Worm (Caenorhabditis elegans) whole organism, L3 larva: Measurements from ENCODE around the gene H10E21.1.
A peak's percentile ranks its signal among the peaks of the same experiment; 100 is the strongest.

Experiments used
- R02D3.7 ChIP-seq: fragments of 150-350 bp; optimal IDR thresholded peaks from 2 replicates; lab custom pipeline; 2014; ENCODE audit warnings: missing biosample characterization, missing genetic modification characterization
- ZK546.5 ChIP-seq: sonication (generic microtip); optimal IDR thresholded peaks from 2 replicates; lab custom pipeline; 2017; ENCODE audit warnings: missing biosample characterization, missing genetic modification characterization
- ama-1 ChIP-seq: fragments of 150-350 bp; optimal IDR thresholded peaks from 2 replicates; lab custom pipeline; 2018
- ceh-16 ChIP-seq: sonication (generic microtip); optimal IDR thresholded peaks from 2 replicates; lab custom pipeline; 2017; ENCODE audit warnings: missing biosample characterization, missing genetic modification characterization
- ceh-82 ChIP-seq: fragments of 150-350 bp; optimal IDR thresholded peaks from 2 replicates; lab custom pipeline; 2014; ENCODE audit warnings: missing biosample characterization, missing genetic modification characterization
- ceh-9 ChIP-seq: sonication (generic microtip); optimal IDR thresholded peaks from 2 replicates; lab custom pipeline; 2018; ENCODE audit warnings: missing biosample characterization, missing genetic modification characterization
- daf-12 ChIP-seq: fragments of 150-350 bp; optimal IDR thresholded peaks from 2 replicates; lab custom pipeline; 2014; ENCODE audit warnings: missing biosample characterization, missing genetic modification reagents, missing genetic modification characterization
- egl-27 ChIP-seq: sonication (generic microtip); optimal IDR thresholded peaks from 4 replicates; lab custom pipeline; 2017; ENCODE audit warnings: missing biosample characterization, missing genetic modification reagents, missing genetic modification characterization
- egl-5 ChIP-seq: fragments of 150-350 bp; optimal IDR thresholded peaks from 2 replicates; lab custom pipeline; 2017; ENCODE audit warnings: missing biosample characterization, missing genetic modification reagents, missing genetic modification characterization, inconsistent platforms
- elt-1 ChIP-seq: fragments of 150-350 bp; optimal IDR thresholded peaks from 2 replicates; lab custom pipeline; 2014; ENCODE audit warnings: missing biosample characterization, missing genetic modification characterization
- elt-2 ChIP-seq: sonication (generic microtip); optimal IDR thresholded peaks from 2 replicates; lab custom pipeline; 2016; ENCODE audit warnings: missing genetic modification reagents, mild to moderate bottlenecking, missing genetic modification characterization, missing compliant biosample characterization
- elt-3 ChIP-seq, 3 experiments: fragments of 150-350 bp in 1 of 3; sonication (generic microtip) in 2 of 3; optimal IDR thresholded peaks; 2 replicates in 2 of 3; 4 replicates in 1 of 3; lab custom pipeline; 2014 to 2017; ENCODE audit warnings: missing biosample characterization in 3 of 3, missing genetic modification characterization in 3 of 3
- fkh-10 ChIP-seq: sonication (generic microtip); optimal IDR thresholded peaks from 2 replicates; lab custom pipeline; 2017; ENCODE audit warnings: missing biosample characterization, missing genetic modification reagents, missing genetic modification characterization
- fkh-2 ChIP-seq: fragments of 150-350 bp; optimal IDR thresholded peaks from 2 replicates; lab custom pipeline; 2014; ENCODE audit warnings: missing biosample characterization, missing genetic modification reagents, missing genetic modification characterization
- fos-1 ChIP-seq: fragments of 150-350 bp; optimal IDR thresholded peaks from 2 replicates; lab custom pipeline; 2014; ENCODE audit warnings: missing biosample characterization, missing genetic modification characterization
- hmg-11 ChIP-seq: sonication (generic microtip); optimal IDR thresholded peaks from 2 replicates; lab custom pipeline; 2016; ENCODE audit warnings: missing genetic modification characterization, missing compliant biosample characterization
- jun-1 ChIP-seq: fragments of 150-350 bp; optimal IDR thresholded peaks from 2 replicates; lab custom pipeline; 2014; ENCODE audit warnings: missing biosample characterization, missing genetic modification reagents, missing genetic modification characterization
- lin-15B ChIP-seq: fragments of 150-350 bp; optimal IDR thresholded peaks from 2 replicates; lab custom pipeline; 2014; ENCODE audit warnings: missing biosample characterization, missing genetic modification characterization
- lin-39 ChIP-seq: fragments of 150-350 bp; optimal IDR thresholded peaks from 2 replicates; lab custom pipeline; 2018; ENCODE audit warnings: missing biosample characterization, missing genetic modification reagents, missing genetic modification characterization
- mdl-1 ChIP-seq: fragments of 150-350 bp; optimal IDR thresholded peaks from 2 replicates; lab custom pipeline; 2014; ENCODE audit warnings: missing biosample characterization, missing genetic modification characterization
- mml-1 ChIP-seq: fragments of 150-350 bp; sonication (generic microtip); optimal IDR thresholded peaks from 3 replicates; lab custom pipeline; 2014; ENCODE audit warnings: missing biosample characterization, missing genetic modification characterization
- nfya-1 ChIP-seq: sonication (generic microtip); optimal IDR thresholded peaks from 2 replicates; lab custom pipeline; 2017; ENCODE audit warnings: missing genetic modification characterization, mild to moderate bottlenecking, missing compliant biosample characterization, antibody characterized with exemption, moderate library complexity; ENCODE audit not compliant: insufficient read depth
- nhr-11 ChIP-seq: fragments of 150-350 bp; optimal IDR thresholded peaks from 2 replicates; lab custom pipeline; 2014; ENCODE audit warnings: missing biosample characterization, missing genetic modification characterization
- nhr-23 ChIP-seq: fragments of 150-350 bp; optimal IDR thresholded peaks from 2 replicates; lab custom pipeline; 2014; ENCODE audit warnings: missing biosample characterization, missing genetic modification reagents, missing genetic modification characterization
- nhr-25 ChIP-seq: sonication (generic microtip); optimal IDR thresholded peaks from 2 replicates; lab custom pipeline; 2017; ENCODE audit warnings: missing biosample characterization, missing genetic modification characterization
- nhr-28 ChIP-seq: fragments of 150-350 bp; optimal IDR thresholded peaks from 2 replicates; lab custom pipeline; 2014; ENCODE audit warnings: missing biosample characterization, missing genetic modification characterization
- nhr-76 ChIP-seq: fragments of 150-350 bp; sonication (generic microtip); optimal IDR thresholded peaks from 5 replicates; lab custom pipeline; 2014; ENCODE audit warnings: missing biosample characterization, missing genetic modification characterization
- pqm-1 ChIP-seq: fragments of 150-350 bp; optimal IDR thresholded peaks from 2 replicates; lab custom pipeline; 2017; ENCODE audit warnings: missing biosample characterization, missing genetic modification characterization, inconsistent platforms
- sea-2 ChIP-seq: fragments of 150-350 bp; sonication (generic microtip); optimal IDR thresholded peaks from 4 replicates; lab custom pipeline; 2014; ENCODE audit warnings: missing biosample characterization, missing genetic modification reagents, missing genetic modification characterization
- skn-1 ChIP-seq: fragments of 150-350 bp; optimal IDR thresholded peaks from 2 replicates; lab custom pipeline; 2014; ENCODE audit warnings: missing biosample characterization, missing genetic modification characterization
- snpc-4 ChIP-seq: fragments of 150-350 bp; optimal IDR thresholded peaks from 2 replicates; lab custom pipeline; 2014; ENCODE audit warnings: missing biosample characterization, missing genetic modification characterization
- unc-62 ChIP-seq: fragments of 150-350 bp; sonication (generic microtip); optimal IDR thresholded peaks from 4 replicates; lab custom pipeline; 2014; ENCODE audit warnings: missing biosample characterization, missing genetic modification reagents, missing genetic modification characterization
- zag-1 ChIP-seq: fragments of 150-350 bp; optimal IDR thresholded peaks from 2 replicates; lab custom pipeline; 2014; ENCODE audit warnings: missing biosample characterization, missing genetic modification characterization
- ztf-11 ChIP-seq: fragments of 150-350 bp; optimal IDR thresholded peaks from 2 replicates; lab custom pipeline; 2014; ENCODE audit warnings: missing biosample characterization, missing genetic modification characterization
- ztf-4 ChIP-seq: fragments of 150-350 bp; optimal IDR thresholded peaks from 2 replicates; lab custom pipeline; 2014; ENCODE audit warnings: missing biosample characterization, missing genetic modification characterization

Gene H10E21.1

DNA sequence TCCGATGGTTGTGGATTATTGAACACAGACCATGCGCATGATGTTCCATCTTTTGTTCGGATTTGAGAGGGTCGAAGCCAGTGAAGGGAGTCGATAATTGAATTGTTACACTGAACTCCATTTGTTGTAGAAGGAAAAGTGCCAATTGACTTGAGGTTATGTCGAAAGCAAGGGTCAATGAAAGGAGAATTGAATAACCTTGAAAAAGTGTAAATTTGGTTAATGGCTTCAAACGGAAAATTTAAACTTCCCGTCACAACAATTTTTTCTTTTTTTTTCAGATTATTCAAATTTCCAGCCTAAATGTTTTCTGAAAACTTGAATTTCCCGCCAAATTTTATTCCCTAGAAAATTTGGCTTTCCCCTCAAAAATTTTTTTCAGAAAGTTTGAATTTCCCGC, 22.5 kb downstream of the H10E21.1 start, which contains the start of gene clp-10:
TSS of gene clp-10 (minus strand) at position 101 of the 400 bp plus-strand sequence.
- TF ChIP-seq unc-62 (GFP tag; lab: Kevin White, UChicago): no peak
- TF ChIP-seq ztf-11 (tag; lab: Kevin White, UChicago): no peak
- TF ChIP-seq elt-2 (tag; lab: Kevin White, UChicago): no peak
- TF ChIP-seq nhr-11 (tag; lab: Kevin White, UChicago): no peak
- no peak for TF ChIP-seq skn-1 (tag; lab: Kevin White, UChicago)
- no peak for TF ChIP-seq egl-5 (tag; lab: Kevin White, UChicago)
- no peak for TF ChIP-seq ceh-9 (tag; lab: Kevin White, UChicago)
- TF ChIP-seq ZK546.5 (tag; lab: Kevin White, UChicago): no peak
- TF ChIP-seq lin-39 (tag; lab: Kevin White, UChicago): no peak
- TF ChIP-seq nfya-1 (tag; lab: Kevin White, UChicago): no peak
- TF ChIP-seq elt-3 (tag; optimal IDR thresholded peaks at IDR 0.05; lab: Kevin White, UChicago): no peak
- TF ChIP-seq ceh-16 (tag; lab: Kevin White, UChicago): no peak
- TF ChIP-seq, all 47 proteins: peak for 0

DNA sequence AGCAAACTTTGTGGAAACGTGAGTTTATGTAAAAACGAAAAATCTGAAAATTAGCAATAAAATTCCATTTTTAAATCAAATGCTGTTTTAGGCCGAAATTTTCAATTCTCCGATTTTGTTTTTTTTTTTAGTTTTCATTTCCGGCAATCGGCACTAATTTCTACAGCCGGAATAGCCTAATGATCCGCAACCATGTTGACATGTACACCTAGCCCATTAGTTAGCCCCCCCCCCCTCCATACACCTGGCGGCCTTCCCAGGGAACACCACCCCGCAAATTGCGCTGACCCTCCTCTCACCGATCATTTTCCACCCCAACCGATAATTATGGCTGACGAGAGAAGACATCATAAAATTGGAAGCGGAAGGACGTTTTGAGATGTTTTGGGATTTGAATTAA, 23.9 kb downstream of the H10E21.1 start:
- TF ChIP-seq nhr-23 (peak; percentile 25), elt-1 (tag; lab: Kevin White, UChicago) (no peak)

DNA sequence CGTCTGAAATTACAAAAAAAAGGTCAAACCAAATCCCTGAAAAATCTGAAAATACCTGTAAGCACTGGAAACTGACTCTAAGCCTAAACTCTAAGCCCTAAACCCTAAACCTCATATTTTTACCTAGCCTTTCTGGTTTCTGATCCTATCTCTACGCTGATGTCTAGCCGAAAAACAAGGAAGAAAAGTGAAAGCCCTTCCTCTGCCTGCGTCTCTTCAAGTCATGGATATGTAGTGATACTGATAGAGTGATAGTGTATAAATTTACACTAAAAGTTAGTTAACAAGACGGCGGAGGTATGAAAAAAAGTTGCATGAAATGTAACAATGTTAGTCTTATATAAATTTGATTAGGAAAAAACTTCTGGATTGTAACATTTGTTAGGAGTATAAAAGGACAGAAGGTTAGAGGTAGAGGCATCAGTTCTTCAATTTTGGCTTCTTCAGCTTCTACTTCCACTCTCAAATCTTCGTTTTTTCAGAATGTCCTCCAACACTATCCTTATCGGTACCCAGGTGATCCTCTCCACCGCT, 25.1 kb downstream of the H10E21.1 start, which contains the start of gene col-88:
TSS of gene col-88 (plus strand) at position 484 of the 534 bp plus-strand sequence.
- peak; percentile 31 for TF ChIP-seq nhr-23
- no peak for TF ChIP-seq R02D3.7 (tag; lab: Kevin White, UChicago)

DNA sequence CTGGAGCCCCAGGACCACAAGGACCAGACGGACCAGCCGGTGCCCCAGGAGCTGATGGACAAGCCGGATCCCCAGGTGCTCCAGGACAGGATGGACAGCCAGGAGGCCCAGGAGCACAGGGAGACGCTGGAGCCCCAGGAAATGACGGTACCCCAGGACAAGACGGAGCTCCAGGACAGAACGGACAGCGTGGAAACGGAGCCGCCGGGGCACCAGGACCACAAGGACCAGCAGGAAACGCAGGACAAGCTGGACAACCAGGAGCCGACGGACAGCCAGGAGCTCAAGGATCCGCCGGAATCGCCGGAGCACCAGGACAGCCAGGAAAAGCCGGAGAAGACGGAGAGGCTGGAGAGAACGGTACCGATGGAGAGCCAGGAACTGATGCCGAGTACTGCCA, 25.9 kb downstream of the H10E21.1 start:
- no peak for TF ChIP-seq lin-15B (tag; lab: Kevin White, UChicago)

DNA sequence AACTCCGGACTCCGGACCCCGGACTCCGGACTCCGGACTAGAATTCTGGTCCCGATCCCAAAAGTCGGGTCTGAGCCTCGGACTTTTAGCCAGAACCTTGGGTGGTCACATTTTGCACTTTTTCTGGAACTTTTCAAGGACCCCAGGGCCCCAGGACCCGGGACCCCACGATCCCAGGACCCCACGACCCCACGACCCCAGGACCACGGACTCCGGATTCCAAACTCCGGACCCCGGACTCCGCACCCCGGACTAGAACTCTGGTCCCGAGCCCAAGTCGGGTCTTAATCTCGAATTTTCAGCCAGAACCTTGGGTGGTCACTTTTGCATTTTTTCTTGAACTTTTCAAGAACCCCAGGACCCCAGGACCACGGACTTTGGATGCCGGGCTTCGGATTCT, 27.2 kb downstream of the H10E21.1 start:
- TF ChIP-seq mdl-1 (tag; lab: Kevin White, UChicago) (no peak), ceh-9 (tag; lab: Kevin White, UChicago) (no peak), ama-1 (lab: Kevin White, UChicago) (no peak), nhr-23 (no peak)

DNA sequence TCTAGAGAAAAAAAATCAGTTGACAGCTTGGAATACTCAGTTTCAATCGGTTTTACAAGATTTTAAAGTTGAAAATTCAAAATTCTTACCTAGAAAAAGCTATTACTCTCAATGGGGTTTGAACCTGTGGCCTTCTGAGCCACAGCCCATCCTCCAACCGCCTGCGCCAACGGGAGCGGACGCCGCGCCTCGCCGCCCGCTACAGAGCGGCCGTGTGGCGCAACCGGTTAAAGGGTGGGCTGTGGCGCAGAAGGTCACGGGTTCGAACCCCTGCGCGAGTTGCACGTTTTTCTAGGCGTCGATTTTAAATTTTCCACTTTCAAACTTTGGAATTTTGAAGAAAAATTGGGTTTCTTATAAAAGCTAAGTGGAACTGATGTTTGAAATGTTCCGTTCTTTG, 32.8 kb downstream of the H10E21.1 start:
- TF ChIP-seq egl-5 (tag; lab: Kevin White, UChicago): no peak
- no peak for TF ChIP-seq skn-1 (tag; lab: Kevin White, UChicago)
- TF ChIP-seq elt-3 (tag; optimal IDR thresholded peaks at IDR 0.05; lab: Kevin White, UChicago): no peak
- TF ChIP-seq fos-1 (tag; lab: Kevin White, UChicago): no peak
- no peak for TF ChIP-seq hmg-11
- no peak for TF ChIP-seq ceh-82 (tag; lab: Kevin White, UChicago)

DNA sequence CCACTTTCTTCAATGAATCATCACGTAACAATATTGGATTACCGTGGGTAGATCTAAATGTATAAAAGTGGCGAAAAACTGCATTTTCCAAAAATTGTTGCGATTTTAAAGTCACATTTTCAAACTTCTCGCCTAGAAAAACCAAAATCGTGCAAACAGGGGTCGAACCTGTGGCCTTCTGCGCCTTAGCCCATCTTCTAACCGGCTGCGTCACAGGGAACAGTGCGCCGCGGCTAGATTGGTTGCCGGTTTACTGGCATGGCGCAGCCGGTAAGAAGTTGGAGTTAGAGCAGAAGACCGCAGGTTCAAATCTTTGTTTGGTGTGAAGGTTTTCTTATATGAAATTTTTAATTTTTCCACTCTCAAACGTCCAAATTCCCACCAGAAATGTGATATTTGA, 33.5 kb downstream of the H10E21.1 start:
- no peak for TF ChIP-seq fkh-2 (tag; lab: Kevin White, UChicago)
- TF ChIP-seq egl-27 (tag; lab: Kevin White, UChicago): no peak
- TF ChIP-seq daf-12 (tag; lab: Kevin White, UChicago): no peak
- no peak for TF ChIP-seq elt-1 (tag; lab: Kevin White, UChicago)
- no peak for TF ChIP-seq ceh-16 (tag; lab: Kevin White, UChicago)
- TF ChIP-seq nhr-28 (tag; lab: Kevin White, UChicago): no peak
- TF ChIP-seq snpc-4 (tag; lab: Kevin White, UChicago): no peak
- TF ChIP-seq ceh-82 (tag; lab: Kevin White, UChicago): no peak
- TF ChIP-seq mml-1: no peak
- no peak for TF ChIP-seq hmg-11
- no peak for TF ChIP-seq elt-3 (tag; optimal IDR thresholded peaks at IDR 0.05; lab: Kevin White, UChicago)
- TF ChIP-seq R02D3.7 (tag; lab: Kevin White, UChicago): no peak

DNA sequence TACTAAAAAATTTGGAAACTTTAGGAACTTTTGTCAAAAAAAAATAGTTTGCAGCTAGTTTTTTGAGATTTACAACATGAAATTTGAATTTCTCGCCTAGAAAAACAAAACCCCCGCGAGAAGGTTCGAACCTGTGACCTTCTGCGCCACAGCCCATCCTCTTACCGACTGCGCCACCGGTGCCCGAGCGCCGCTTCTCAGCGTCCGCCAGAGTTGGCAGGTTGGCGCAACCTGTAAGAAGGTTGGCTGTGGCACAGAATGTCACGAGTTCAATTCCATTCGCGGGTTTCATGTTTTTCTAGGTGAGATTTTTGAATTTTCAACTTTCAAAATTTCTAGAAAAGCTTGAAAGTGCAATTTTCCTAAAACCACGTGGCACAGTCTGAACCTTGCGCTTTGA, 34.8 kb downstream of the H10E21.1 start:
- TF ChIP-seq ztf-4 (tag; lab: Kevin White, UChicago): no peak
- no peak for TF ChIP-seq fkh-2 (tag; lab: Kevin White, UChicago)
- no peak for TF ChIP-seq nhr-28 (tag; lab: Kevin White, UChicago)
- no peak for TF ChIP-seq egl-5 (tag; lab: Kevin White, UChicago)
- no peak for TF ChIP-seq nhr-25
- no peak for TF ChIP-seq elt-1 (tag; lab: Kevin White, UChicago)
- TF ChIP-seq ama-1 (lab: Kevin White, UChicago): no peak
- no peak for TF ChIP-seq R02D3.7 (tag; lab: Kevin White, UChicago)
- no peak for TF ChIP-seq nhr-76 (tag; lab: Kevin White, UChicago)
- no peak for TF ChIP-seq zag-1 (tag; lab: Kevin White, UChicago)
- no peak for TF ChIP-seq jun-1 (tag; lab: Kevin White, UChicago)
- no peak for TF ChIP-seq sea-2
- no peak for TF ChIP-seq ZK546.5 (tag; lab: Kevin White, UChicago)
- no peak for TF ChIP-seq pqm-1 (tag; lab: Kevin White, UChicago)
- no peak for TF ChIP-seq hmg-11
- TF ChIP-seq skn-1 (tag; lab: Kevin White, UChicago): no peak
- no peak for TF ChIP-seq fkh-10 (GFP tag; lab: Kevin White, UChicago)
